Fruit fly (Drosophila melanogaster): ENCODE data around the gene sina.

DNA sequence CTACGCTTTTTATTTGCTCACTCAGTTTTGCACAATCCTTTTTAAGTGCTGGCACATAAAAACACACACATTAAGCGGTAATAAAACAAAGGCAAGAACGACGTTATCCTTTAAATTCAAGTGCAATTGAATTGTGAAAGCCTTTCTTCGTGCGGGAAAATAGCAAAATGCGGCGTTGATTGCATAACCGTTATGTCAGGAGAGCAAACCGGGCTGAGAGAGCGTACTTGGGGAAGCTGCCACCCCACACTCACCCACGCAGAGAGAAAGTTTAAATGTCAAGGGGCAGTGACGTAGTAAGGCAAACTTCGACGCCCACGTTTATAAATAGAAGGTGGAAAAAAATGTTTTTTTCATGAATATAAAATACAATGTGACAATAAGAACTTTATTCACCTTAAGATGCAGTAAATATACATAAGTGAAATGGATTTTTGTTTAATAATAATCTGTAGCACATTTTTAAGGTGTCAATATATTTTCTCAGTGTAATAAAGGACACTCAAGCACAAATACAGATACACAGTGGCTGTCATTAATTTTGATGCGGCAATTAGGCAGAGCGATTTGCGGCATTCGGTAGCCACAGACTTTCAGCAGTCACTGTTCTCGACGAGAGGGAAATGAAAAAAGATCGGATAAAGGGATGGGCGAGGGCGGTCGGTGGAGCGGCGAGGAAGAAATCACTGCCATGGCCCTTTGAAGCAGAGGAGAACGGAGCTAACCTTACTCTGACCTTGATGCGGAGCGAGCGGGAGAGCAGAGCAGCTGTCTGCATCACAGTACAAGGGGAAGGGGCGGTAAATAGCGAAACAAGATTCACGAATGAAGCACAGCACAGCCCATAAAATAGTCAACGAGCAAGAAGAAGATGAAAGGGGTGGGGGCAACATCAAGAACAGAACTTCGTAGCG lies 47.5 kb upstream of the sina start:
- no peak for TF ChIP-seq h (optimal IDR thresholded peaks at IDR 0.05)
- TF ChIP-seq GATAe (GFP tag; conservative IDR thresholded peaks at IDR 0.05), result no peak
- no peak for TF ChIP-seq fru (optimal IDR thresholded peaks at IDR 0.05)
- no peak for TF ChIP-seq CG10366 (GFP tag; IDR thresholded peaks at IDR 0.05)
- no peak for TF ChIP-seq CG8359 (GFP tag; optimal IDR thresholded peaks at IDR 0.05; ENCODE audit: borderline replicate concordance)
- no peak for TF ChIP-seq ttk (GFP tag; IDR thresholded peaks at IDR 0.05)
- peak; percentile 15 for TF ChIP-seq dm (GFP tag; optimal IDR thresholded peaks at IDR 0.05)
- peak; percentile 27 for TF ChIP-seq Ssrp (tag; optimal IDR thresholded peaks at IDR 0.05)
- no peak for TF ChIP-seq CG8478 (optimal IDR thresholded peaks at IDR 0.05)
- no peak for TF ChIP-seq gsb (GFP tag; IDR thresholded peaks at IDR 0.05)
- TF ChIP-seq Hr39 (optimal IDR thresholded peaks at IDR 0.05), result no peak
